Fruit fly (Drosophila melanogaster) S2 (cell line): Measurements from ENCODE around the gene esc.

ENCODE experiments used
- CG8478 ChIP-seq: fragments of >200 bp; optimal IDR thresholded peaks from 2 replicates; lab custom pipeline; 2018
- CTCF ChIP-seq, 2 experiments: fragments of >200 bp; optimal IDR thresholded peaks; 2 replicates each; lab custom pipeline; 2018

dm6 chr2L:11833786-11834185, 4.6 kb upstream of the esc start, which contains the start of gene CG45011:
- TF ChIP-seq CG8478 (lab: Kevin White, UChicago) (no peak), CTCF (optimal IDR thresholded peaks at IDR 0.05; lab: Kevin White, UChicago) (no peak)
